Fruit fly (Drosophila melanogaster) whole organism, embryonic: ENCODE results near the gene CG17109.

Experiments
- Aef1 ChIP-seq: fragments of 200-800 bp; sonication (Bioruptor generic); IDR thresholded peaks from 3 replicates; pipeline ENCODE4 v1.3.6; 2022; ENCODE audit warnings: missing biosample characterization, missing genetic modification characterization
- BEAF-32 ChIP-seq: fragments of 200-800 bp; sonication (Bioruptor generic); optimal IDR thresholded peaks from 3 replicates; lab custom pipeline; 2017; ENCODE audit warnings: missing biosample characterization, missing genetic modification characterization, mild to moderate bottlenecking, moderate library complexity, missing genetic modification reagents
- CG10979 ChIP-seq: fragments of 200-800 bp; sonication (Bioruptor generic); optimal IDR thresholded peaks from 2 replicates; lab custom pipeline; 2018; ENCODE audit warnings: missing biosample characterization, mild to moderate bottlenecking, missing genetic modification characterization, moderate library complexity
- CG11093 ChIP-seq: fragments of 200-800 bp; sonication (Bioruptor generic); IDR thresholded peaks from 3 replicates; pipeline ENCODE4 v1.3.6; 2022; ENCODE audit warnings: missing biosample characterization, missing genetic modification characterization
- CG12942 ChIP-seq: fragments of 200-800 bp; sonication (Bioruptor generic); optimal IDR thresholded peaks from 3 replicates; lab custom pipeline; 2016; ENCODE audit warnings: missing biosample characterization, missing genetic modification characterization
- CG14710 ChIP-seq: fragments of 200-800 bp; sonication (Bioruptor generic); optimal IDR thresholded peaks from 3 replicates; lab custom pipeline; 2019; ENCODE audit warnings: missing biosample characterization, mild to moderate bottlenecking, missing genetic modification characterization, moderate library complexity
- CG15479 ChIP-seq: fragments of 200-800 bp; sonication (Bioruptor generic); optimal IDR thresholded peaks from 3 replicates; lab custom pipeline; 2019; ENCODE audit warnings: missing biosample characterization, mild to moderate bottlenecking, missing genetic modification characterization, moderate library complexity
- CG15514 ChIP-seq: fragments of 200-800 bp; sonication (Bioruptor generic); optimal IDR thresholded peaks from 3 replicates; lab custom pipeline; 2017; ENCODE audit warnings: missing biosample characterization, missing genetic modification characterization, mild to moderate bottlenecking, moderate library complexity, missing genetic modification reagents
- CG17829 ChIP-seq: fragments of 200-800 bp; optimal IDR thresholded peaks from 2 replicates; lab custom pipeline; 2019; ENCODE audit warnings: missing biosample characterization, mild to moderate bottlenecking, missing genetic modification characterization, moderate library complexity
- CG2116 ChIP-seq: fragments of 200-800 bp; sonication (Bioruptor generic); optimal IDR thresholded peaks from 3 replicates; lab custom pipeline; 2018; ENCODE audit warnings: missing biosample characterization, mild to moderate bottlenecking, missing genetic modification characterization
- CG32767 ChIP-seq: fragments of 200-800 bp; sonication (Bioruptor generic); IDR thresholded peaks from 2 replicates; pipeline ENCODE4 v1.3.6; 2022; ENCODE audit warnings: missing biosample characterization, missing genetic modification characterization
- CG33213 ChIP-seq: fragments of 200-800 bp; sonication (Bioruptor generic); optimal IDR thresholded peaks from 3 replicates; lab custom pipeline; 2016; ENCODE audit warnings: missing biosample characterization, missing genetic modification characterization
- CG33557 ChIP-seq: fragments of 200-800 bp; sonication (Bioruptor generic); optimal IDR thresholded peaks from 2 replicates; lab custom pipeline; 2019; ENCODE audit warnings: missing biosample characterization, mild to moderate bottlenecking, missing genetic modification characterization, moderate library complexity
- CG3407 ChIP-seq: fragments of 200-800 bp; sonication (Bioruptor generic); optimal IDR thresholded peaks from 2 replicates; lab custom pipeline; 2018; ENCODE audit warnings: missing biosample characterization, mild to moderate bottlenecking, missing genetic modification characterization
- CG34224 ChIP-seq: fragments of 200-800 bp; sonication (Bioruptor generic); IDR thresholded peaks from 3 replicates; pipeline ENCODE4 v1.3.6; 2022; ENCODE audit warnings: missing biosample characterization, missing genetic modification characterization; ENCODE audit not compliant: partially characterized antibody
- CG34422 ChIP-seq: fragments of 200-800 bp; sonication (Bioruptor generic); IDR thresholded peaks from 3 replicates; pipeline ENCODE4 v1.3.6; 2022; ENCODE audit warnings: missing biosample characterization, missing genetic modification characterization
- CG5245 ChIP-seq: fragments of 200-800 bp; sonication (Bioruptor generic); optimal IDR thresholded peaks from 3 replicates; lab custom pipeline; 2016; ENCODE audit warnings: missing biosample characterization, missing genetic modification characterization
- CG6765 ChIP-seq: fragments of 200-800 bp; sonication (Bioruptor generic); optimal IDR thresholded peaks from 3 replicates; lab custom pipeline; 2017; ENCODE audit warnings: missing biosample characterization, mild to moderate bottlenecking, missing genetic modification characterization
- CG7556 ChIP-seq: fragments of 200-800 bp; sonication (Bioruptor generic); optimal IDR thresholded peaks from 2 replicates; lab custom pipeline; 2017; ENCODE audit warnings: missing biosample characterization, mild to moderate bottlenecking, missing genetic modification characterization
- CG7839 ChIP-seq: fragments of 200-800 bp; sonication (Bioruptor generic); optimal IDR thresholded peaks from 3 replicates; lab custom pipeline; 2018; ENCODE audit warnings: missing biosample characterization, mild to moderate bottlenecking, missing genetic modification characterization, moderate library complexity
- CG7987 ChIP-seq: fragments of 200-800 bp; sonication (Bioruptor generic); optimal IDR thresholded peaks from 2 replicates; lab custom pipeline; 2018; ENCODE audit warnings: missing biosample characterization, mild to moderate bottlenecking, missing genetic modification characterization, moderate library complexity
- CkIIα-i1 ChIP-seq: fragments of 200-800 bp; sonication (Bioruptor generic); IDR thresholded peaks from 2 replicates; pipeline ENCODE4 v1.3.6; 2022; ENCODE audit warnings: missing biosample characterization, missing genetic modification characterization
- Dbx ChIP-seq: fragments of 200-800 bp; sonication (Bioruptor generic); IDR thresholded peaks from 3 replicates; pipeline ENCODE4 v1.3.6; 2022; ENCODE audit warnings: missing biosample characterization, missing genetic modification characterization
- Deaf1 ChIP-seq: fragments of 200-800 bp; optimal IDR thresholded peaks from 3 replicates; lab custom pipeline; 2019; ENCODE audit warnings: missing biosample characterization, mild to moderate bottlenecking, missing genetic modification characterization, moderate library complexity
- Dfd ChIP-seq, 2 experiments: fragments of >200 bp; optimal IDR thresholded peaks; 2 replicates each; lab custom pipeline; 2017; ENCODE audit warnings: missing biosample characterization in 2 of 2, missing genetic modification characterization in 2 of 2
- Drgx ChIP-seq: fragments of 200-800 bp; sonication (Bioruptor generic); IDR thresholded peaks from 2 replicates; pipeline ENCODE4 v1.3.6; 2022; ENCODE audit warnings: missing biosample characterization, missing genetic modification characterization
- E2f2 ChIP-seq: fragments of 200-800 bp; sonication (Bioruptor generic); IDR thresholded peaks from 2 replicates; pipeline ENCODE4 v1.3.6; 2022; ENCODE audit warnings: missing biosample characterization, missing genetic modification characterization
- Eip74EF ChIP-seq, 2 experiments: fragments of 200-800 bp in 1 of 2; fragments of >200 bp in 1 of 2; sonication (Bioruptor generic) in 1 of 2; optimal IDR thresholded peaks; 2 replicates each; lab custom pipeline; 2017 to 2019; ENCODE audit warnings: missing biosample characterization in 2 of 2, missing genetic modification characterization in 2 of 2, mild to moderate bottlenecking in 1 of 2, moderate library complexity in 1 of 2
- HLHmδ ChIP-seq: fragments of 200-800 bp; sonication (Bioruptor generic); optimal IDR thresholded peaks from 2 replicates; lab custom pipeline; 2018; ENCODE audit warnings: missing biosample characterization, mild to moderate bottlenecking, missing genetic modification characterization, moderate library complexity
- Hr51 ChIP-seq, 2 experiments: fragments of 200-800 bp; sonication (Bioruptor generic); optimal IDR thresholded peaks; 2 replicates in 1 of 2; 3 replicates in 1 of 2; lab custom pipeline; 2016 to 2018; ENCODE audit warnings: missing biosample characterization in 2 of 2, missing genetic modification characterization in 2 of 2, mild to moderate bottlenecking in 1 of 2, moderate library complexity in 1 of 2
- Hr78 ChIP-seq, 2 experiments: fragments of 200-800 bp in 1 of 2; fragments of >200 bp in 1 of 2; sonication (Bioruptor generic) in 1 of 2; optimal IDR thresholded peaks; 2 replicates each; lab custom pipeline; 2017 to 2019; ENCODE audit warnings: missing biosample characterization in 2 of 2, missing genetic modification characterization in 2 of 2, mild to moderate bottlenecking in 1 of 2, moderate library complexity in 1 of 2
- Mad ChIP-seq: fragments of 200-800 bp; sonication (Bioruptor generic); optimal IDR thresholded peaks from 2 replicates; lab custom pipeline; 2016; ENCODE audit warnings: missing biosample characterization, missing genetic modification characterization
- Sry-δ ChIP-seq: fragments of 200-800 bp; sonication (Bioruptor generic); optimal IDR thresholded peaks from 2 replicates; lab custom pipeline; 2016; ENCODE audit warnings: missing biosample characterization, missing genetic modification characterization
- TFAM ChIP-seq: fragments of 200-800 bp; sonication (Bioruptor generic); optimal IDR thresholded peaks from 2 replicates; lab custom pipeline; 2017; ENCODE audit warnings: missing biosample characterization, missing genetic modification characterization, inconsistent platforms
- Tbp ChIP-seq: fragments of >200 bp; optimal IDR thresholded peaks from 2 replicates; lab custom pipeline; 2018; ENCODE audit warnings: missing biosample characterization, missing genetic modification characterization
- abd-A ChIP-seq: fragments of 200-800 bp; sonication (Bioruptor generic); optimal IDR thresholded peaks from 3 replicates; lab custom pipeline; 2019; ENCODE audit warnings: missing biosample characterization, mild to moderate bottlenecking, missing genetic modification characterization, moderate library complexity
- btn ChIP-seq: fragments of 200-800 bp; sonication (Bioruptor generic); optimal IDR thresholded peaks from 2 replicates; lab custom pipeline; 2016; ENCODE audit warnings: missing biosample characterization, missing genetic modification characterization
- corto ChIP-seq: fragments of 200-800 bp; sonication (Bioruptor generic); optimal IDR thresholded peaks from 2 replicates; lab custom pipeline; 2016; ENCODE audit warnings: missing biosample characterization, mild to moderate bottlenecking, missing genetic modification characterization, moderate library complexity
- eyg ChIP-seq: fragments of 200-800 bp; sonication (Bioruptor generic); optimal IDR thresholded peaks from 3 replicates; lab custom pipeline; 2016; ENCODE audit warnings: missing biosample characterization, missing genetic modification characterization
- gcm ChIP-seq: fragments of 200-800 bp; sonication (Bioruptor generic); optimal IDR thresholded peaks from 2 replicates; lab custom pipeline; 2019; ENCODE audit warnings: missing biosample characterization, mild to moderate bottlenecking, missing genetic modification characterization, moderate library complexity
- gem ChIP-seq: fragments of 200-800 bp; sonication (Bioruptor generic); optimal IDR thresholded peaks from 2 replicates; lab custom pipeline; 2019; ENCODE audit warnings: missing biosample characterization, mild to moderate bottlenecking, missing genetic modification characterization, moderate library complexity
- grau ChIP-seq: fragments of 200-800 bp; optimal IDR thresholded peaks from 3 replicates; lab custom pipeline; 2019; ENCODE audit warnings: missing biosample characterization, mild to moderate bottlenecking, missing genetic modification characterization, moderate library complexity
- lab ChIP-seq: fragments of 200-800 bp; sonication (Bioruptor generic); optimal IDR thresholded peaks from 3 replicates; lab custom pipeline; 2017; ENCODE audit warnings: missing biosample characterization, missing genetic modification characterization, mild to moderate bottlenecking, moderate library complexity, missing genetic modification reagents
- onecut ChIP-seq: fragments of 200-800 bp; sonication (Bioruptor generic); IDR thresholded peaks from 2 replicates; pipeline ENCODE4 v1.3.6; 2022; ENCODE audit warnings: missing biosample characterization, missing genetic modification characterization
- pnt ChIP-seq: fragments of 200-800 bp; sonication (Bioruptor generic); optimal IDR thresholded peaks from 3 replicates; lab custom pipeline; 2016; ENCODE audit warnings: missing biosample characterization, missing genetic modification characterization
- prd ChIP-seq, 3 experiments: fragments of >200 bp in 2 of 3; fragments of 200-800 bp in 1 of 3; sonication (Bioruptor generic) in 1 of 3; optimal IDR thresholded peaks in 2 of 3; IDR thresholded peaks in 1 of 3; 2 replicates in 2 of 3; 3 replicates in 1 of 3; pipeline versions ENCODE4 v1.3.6 to Lab custom; 2017 to 2022; ENCODE audit warnings: missing biosample characterization in 1 of 3, missing genetic modification characterization in 1 of 3
- rib ChIP-seq: fragments of 200-800 bp; sonication (Bioruptor generic); IDR thresholded peaks from 2 replicates; pipeline ENCODE4 v1.3.6; 2022; ENCODE audit warnings: missing biosample characterization, missing genetic modification characterization
- sd ChIP-seq: fragments of 200-800 bp; sonication (Bioruptor generic); optimal IDR thresholded peaks from 3 replicates; lab custom pipeline; 2018; ENCODE audit warnings: missing biosample characterization, mild to moderate bottlenecking, missing genetic modification characterization, moderate library complexity
- sob ChIP-seq: fragments of 200-800 bp; sonication (Bioruptor generic); IDR thresholded peaks from 2 replicates; pipeline ENCODE4 v1.3.6; 2022; ENCODE audit warnings: missing biosample characterization, missing genetic modification characterization
- tll ChIP-seq, 2 experiments: fragments of 200-800 bp in 1 of 2; fragments of >200 bp in 1 of 2; sonication (Bioruptor generic) in 1 of 2; optimal IDR thresholded peaks; 2 replicates each; lab custom pipeline; 2017 to 2019; ENCODE audit warnings: missing biosample characterization in 2 of 2, missing genetic modification characterization in 2 of 2, mild to moderate bottlenecking in 1 of 2, moderate library complexity in 1 of 2

Gene CG17109

dm6 chr3R:23053135-23053730, 42.3 kb upstream of the CG17109 start (continued):
- TF ChIP-seq corto (GFP tag; lab: Kevin White, UChicago) (no peak), CG34224 (GFP tag; lab: Robert Waterston, UW) (peak; percentile 13; the same call in 1 of the 3 replicates), abd-A (no peak), CG33557 (no peak), HLHmδ (GFP tag; lab: Kevin White, UChicago) (no peak), rib (GFP tag; lab: Robert Waterston, UW) (no peak), CG10979 (tag; lab: Kevin White, UChicago) (no peak), sob (GFP tag; lab: Robert Waterston, UW) (no peak), CkIIα-i1 (GFP tag; lab: Robert Waterston, UW) (no peak), CG17829 (tag; lab: Kevin White, UChicago) (no peak), CG5245 (GFP tag; lab: Kevin White, UChicago) (no peak), tll (GFP tag; optimal IDR thresholded peaks at IDR 0.05; lab: Kevin White, UChicago) (no peak), CG3407 (GFP tag; lab: Kevin White, UChicago) (no peak), Eip74EF (GFP tag; optimal IDR thresholded peaks at IDR 0.05; lab: Kevin White, UChicago) (no peak), gem (tag; lab: Kevin White, UChicago) (no peak), grau (tag; lab: Kevin White, UChicago) (no peak), CG7987 (GFP tag; lab: Kevin White, UChicago) (no peak), Aef1 (no peak), lab (no peak), CG12942 (GFP tag; lab: Kevin White, UChicago) (no peak), CG11093 (GFP tag; lab: Robert Waterston, UW) (no peak), E2f2 (GFP tag; lab: Robert Waterston, UW) (peak; percentile 89), CG34422 (GFP tag; lab: Robert Waterston, UW) (no peak), Hr78 (GFP tag; optimal IDR thresholded peaks at IDR 0.05; lab: Kevin White, UChicago) (no peak), Deaf1 (tag; lab: Kevin White, UChicago) (no peak), CG32767 (GFP tag; lab: Robert Waterston, UW) (no peak), eyg (no peak), pnt (no peak), Drgx (GFP tag; lab: Robert Waterston, UW) (no peak), CG14710 (tag; lab: Kevin White, UChicago) (no peak), Hr51 (GFP tag; optimal IDR thresholded peaks at IDR 0.05; lab: Kevin White, UChicago) (no peak), CG6765 (GFP tag; lab: Kevin White, UChicago) (no peak), CG2116 (GFP tag; lab: Kevin White, UChicago) (no peak), btn (no peak), BEAF-32 (GFP tag; lab: Kevin White, UChicago) (peak; percentile 53), Sry-δ (GFP tag; lab: Kevin White, UChicago) (peak; percentile 55), CG7556 (no peak), Dbx (no peak)

- TF ChIP-seq CG33213 (GFP tag; lab: Kevin White, UChicago) (peak; percentile 88), Dfd (GFP tag; optimal IDR thresholded peaks at IDR 0.05; lab: Kevin White, UChicago) (no peak), sd (tag; lab: Kevin White, UChicago) (peak; percentile 4), gcm (GFP tag; lab: Kevin White, UChicago) (peak; percentile 17), CG7839 (tag; lab: Kevin White, UChicago) (peak; percentile 67), CG15479 (GFP tag; lab: Kevin White, UChicago) (no peak), Tbp (GFP tag; lab: Kevin White, UChicago) (no peak), prd (optimal IDR thresholded peaks at IDR 0.05; lab: Kevin White, UChicago) (no peak), prd (GFP tag; IDR thresholded peaks at IDR 0.05; lab: Robert Waterston, UW) (peak; percentile 46; the same call in 2 of the 3 replicates), TFAM (GFP tag; lab: Kevin White, UChicago) (no peak), Mad (peak; percentile 77), onecut (GFP tag; lab: Robert Waterston, UW) (peak; percentile 74), CG7556 (peak; percentile 33), CG15514 (GFP tag; lab: Kevin White, UChicago) (peak; percentile 87)
These were observed 41.6 kb upstream of the CG17109 start, which contains the start of gene p53 for dm6 chr3R:23053936-23054335. Gene p53, minus strand, starts transcription at chr3R:23054082.
